Fruit fly (Drosophila melanogaster) Kc167 (cell line): ENCODE results near the gene CG1738.

ENCODE experiments used
- h ChIP-seq: fragments of >200 bp; optimal IDR thresholded peaks from 3 replicates; lab custom pipeline; 2018; ENCODE audit warnings: missing external identifiers
- psq ChIP-seq: fragments of >200 bp; optimal IDR thresholded peaks from 2 replicates; lab custom pipeline; 2017; ENCODE audit warnings: missing external identifiers

DNA sequence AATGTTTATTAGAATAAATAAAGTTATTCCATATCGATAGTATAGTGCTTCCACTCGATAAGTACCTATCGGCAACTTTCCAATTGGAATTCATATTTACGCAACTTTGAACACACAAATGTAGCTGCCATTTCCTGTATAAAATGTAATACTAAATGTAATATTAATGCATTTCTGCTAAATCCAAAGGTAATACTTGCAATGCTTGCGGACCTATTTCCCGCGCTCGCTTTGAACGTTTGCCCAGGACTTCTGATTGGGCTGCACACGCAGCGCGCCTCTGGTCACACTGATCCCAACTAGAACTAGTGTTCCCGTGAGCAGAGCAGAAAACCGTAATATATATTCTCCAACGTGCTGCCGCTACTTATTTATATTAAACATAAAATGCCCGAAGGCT is 20.5 kb downstream of the CG1738 start, which contains the start of gene dlg1:
- TF ChIP-seq psq (lab: Kevin White, UChicago) (peak; percentile 53), h (lab: Kevin White, UChicago) (no peak)
